Fruit fly (Drosophila melanogaster) whole organism, embryonic: ENCODE data around the gene CG31195.

ENCODE experiments used
- CG18262 ChIP-seq: fragments of 200-800 bp; optimal IDR thresholded peaks from 3 replicates; lab custom pipeline; 2019; ENCODE audit warnings: missing biosample characterization, mild to moderate bottlenecking, missing genetic modification characterization, moderate library complexity
- CG32532 ChIP-seq: fragments of 200-800 bp; sonication (Bioruptor generic); IDR thresholded peaks from 2 replicates; pipeline ENCODE4 v1.3.6; 2022; ENCODE audit warnings: missing biosample characterization, missing genetic modification characterization
- CTCF ChIP-seq: fragments of 200-800 bp; sonication (Bioruptor generic); optimal IDR thresholded peaks from 2 replicates; lab custom pipeline; 2017; ENCODE audit warnings: missing biosample characterization, mild to moderate bottlenecking, missing genetic modification characterization, moderate library complexity
- GATAe ChIP-seq: fragments of 200-800 bp; sonication (Bioruptor generic); conservative IDR thresholded peaks from 2 replicates; pipeline ENCODE4 v1.3.6; 2022; ENCODE audit warnings: missing biosample characterization, missing genetic modification characterization
- H15 ChIP-seq: fragments of 200-800 bp; sonication (Bioruptor generic); IDR thresholded peaks from 3 replicates; pipeline ENCODE4 v1.3.6; 2022; ENCODE audit warnings: missing biosample characterization, missing genetic modification characterization
- Kr ChIP-seq: fragments of 200-800 bp; sonication (Bioruptor generic); optimal IDR thresholded peaks from 2 replicates; lab custom pipeline; 2017; ENCODE audit warnings: missing biosample characterization, mild to moderate bottlenecking, missing genetic modification characterization
- NfI ChIP-seq: fragments of 200-800 bp; sonication (Bioruptor generic); optimal IDR thresholded peaks from 3 replicates; lab custom pipeline; 2018; ENCODE audit warnings: missing biosample characterization, mild to moderate bottlenecking, missing genetic modification characterization, moderate library complexity
- ab ChIP-seq: fragments of 200-800 bp; sonication (Bioruptor generic); optimal IDR thresholded peaks from 2 replicates; lab custom pipeline; 2016; ENCODE audit warnings: missing biosample characterization, missing genetic modification characterization
- en ChIP-seq: fragments of 200-800 bp; sonication (Bioruptor generic); optimal IDR thresholded peaks from 2 replicates; lab custom pipeline; 2016; ENCODE audit warnings: missing biosample characterization, missing genetic modification characterization
- fu2 ChIP-seq: fragments of 200-800 bp; sonication (Bioruptor generic); optimal IDR thresholded peaks from 2 replicates; lab custom pipeline; 2016; ENCODE audit warnings: missing biosample characterization, missing genetic modification characterization
- peb ChIP-seq: fragments of 200-800 bp; sonication (Bioruptor generic); IDR thresholded peaks from 2 replicates; pipeline ENCODE4 v1.3.6; 2022; ENCODE audit warnings: missing biosample characterization, missing genetic modification characterization
- sc ChIP-seq, 3 experiments: fragments of >200 bp in 2 of 3; fragments of 200-800 bp in 1 of 3; sonication (Bioruptor generic) in 1 of 3; optimal IDR thresholded peaks; 2 replicates in 2 of 3; 3 replicates in 1 of 3; lab custom pipeline; 2017; ENCODE audit warnings: mild to moderate bottlenecking in 1 of 3, missing biosample characterization in 1 of 3, missing genetic modification characterization in 1 of 3, missing genetic modification reagents in 1 of 3

DNA sequence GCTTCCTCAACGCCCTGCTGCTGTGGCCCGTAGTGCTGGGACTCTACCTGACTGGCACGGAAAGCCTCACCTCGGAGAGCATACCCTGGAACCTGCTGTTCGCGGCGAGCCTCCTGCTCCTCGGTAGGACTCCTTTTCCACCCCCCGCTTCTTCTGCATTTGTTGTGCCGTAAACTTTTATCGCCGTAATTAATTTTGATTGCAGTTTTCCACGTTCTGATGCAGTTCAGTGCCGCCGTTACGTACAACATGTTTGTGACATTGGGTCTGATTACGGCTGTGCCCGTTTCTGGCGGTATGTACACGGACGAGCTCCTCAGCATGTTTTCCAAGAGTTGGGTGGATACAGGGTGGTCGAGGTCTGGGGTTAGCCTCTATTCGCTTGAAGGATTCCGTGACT, 12.6 kb downstream of the CG31195 start:
- no peak for TF ChIP-seq GATAe (GFP tag; lab: Robert Waterston, UW)
- TF ChIP-seq ab (GFP tag; lab: Kevin White, UChicago): no peak
- TF ChIP-seq CG18262 (tag; lab: Kevin White, UChicago): no peak
- TF ChIP-seq H15 (GFP tag; lab: Robert Waterston, UW): no peak
- no peak for TF ChIP-seq sc (optimal IDR thresholded peaks at IDR 0.05; lab: Kevin White, UChicago)
- no peak for TF ChIP-seq sc (GFP tag; optimal IDR thresholded peaks at IDR 0.05; lab: Kevin White, UChicago)
- no peak for TF ChIP-seq fu2 (GFP tag; lab: Kevin White, UChicago)
- TF ChIP-seq NfI (GFP tag; lab: Kevin White, UChicago): no peak
- no peak for TF ChIP-seq peb (GFP tag; lab: Robert Waterston, UW)
- TF ChIP-seq Kr: no peak
- TF ChIP-seq CG32532 (GFP tag; lab: Robert Waterston, UW): no peak
- TF ChIP-seq en (GFP tag; lab: Kevin White, UChicago): no peak
- TF ChIP-seq CTCF (GFP tag; lab: Kevin White, UChicago): no peak
